Fruit fly (Drosophila melanogaster) whole organism, embryonic: ENCODE measurements around the gene Prtl99C.
A peak's percentile ranks its signal among the peaks of the same experiment; 100 is the strongest.

ENCODE experiments used
- Atf6 ChIP-seq: fragments of 200-800 bp; sonication (Bioruptor generic); IDR thresholded peaks from 2 replicates; pipeline ENCODE4 v1.3.6; 2022; ENCODE audit warnings: missing biosample characterization, missing genetic modification characterization
- B-H1 ChIP-seq: fragments of 200-800 bp; sonication (Bioruptor generic); IDR thresholded peaks from 3 replicates; pipeline ENCODE4 v1.3.6; 2022; ENCODE audit warnings: missing biosample characterization, missing genetic modification characterization
- C15 ChIP-seq: fragments of 200-800 bp; sonication (Bioruptor generic); IDR thresholded peaks from 3 replicates; pipeline ENCODE4 v1.3.6; 2022; ENCODE audit warnings: missing biosample characterization, missing genetic modification characterization
- CG10654 ChIP-seq: fragments of 200-800 bp; sonication (Bioruptor generic); optimal IDR thresholded peaks from 2 replicates; lab custom pipeline; 2016; ENCODE audit warnings: missing biosample characterization, missing genetic modification characterization
- CG11093 ChIP-seq: fragments of 200-800 bp; sonication (Bioruptor generic); IDR thresholded peaks from 3 replicates; pipeline ENCODE4 v1.3.6; 2022; ENCODE audit warnings: missing biosample characterization, missing genetic modification characterization
- CG12744 ChIP-seq: fragments of 200-800 bp; sonication (Bioruptor generic); optimal IDR thresholded peaks from 2 replicates; lab custom pipeline; 2016; ENCODE audit warnings: missing biosample characterization, missing genetic modification characterization
- CG14441 ChIP-seq: fragments of 200-800 bp; sonication (Bioruptor generic); IDR thresholded peaks from 2 replicates; pipeline ENCODE4 v1.3.6; 2022; ENCODE audit warnings: missing biosample characterization, missing genetic modification characterization
- CG16863 ChIP-seq: fragments of 200-800 bp; sonication (Bioruptor generic); optimal IDR thresholded peaks from 3 replicates; lab custom pipeline; 2016; ENCODE audit warnings: missing biosample characterization, missing genetic modification characterization
- CG17568 ChIP-seq: fragments of 200-800 bp; sonication (Bioruptor generic); optimal IDR thresholded peaks from 2 replicates; lab custom pipeline; 2018; ENCODE audit warnings: missing biosample characterization, mild to moderate bottlenecking, missing genetic modification characterization, moderate library complexity
- CG18599 ChIP-seq: fragments of 200-800 bp; sonication (Bioruptor generic); optimal IDR thresholded peaks from 3 replicates; lab custom pipeline; 2017; ENCODE audit warnings: missing biosample characterization, missing genetic modification characterization, mild to moderate bottlenecking, moderate library complexity, missing genetic modification reagents
- CG2712 ChIP-seq: fragments of 200-800 bp; optimal IDR thresholded peaks from 3 replicates; lab custom pipeline; 2019; ENCODE audit warnings: missing biosample characterization, mild to moderate bottlenecking, missing genetic modification characterization, moderate library complexity
- CG3281 ChIP-seq: fragments of 200-800 bp; sonication (Bioruptor generic); optimal IDR thresholded peaks from 3 replicates; lab custom pipeline; 2017; ENCODE audit warnings: missing biosample characterization, mild to moderate bottlenecking, missing genetic modification characterization
- CG33557 ChIP-seq: fragments of 200-800 bp; sonication (Bioruptor generic); optimal IDR thresholded peaks from 2 replicates; lab custom pipeline; 2019; ENCODE audit warnings: missing biosample characterization, mild to moderate bottlenecking, missing genetic modification characterization, moderate library complexity
- CG4360 ChIP-seq: fragments of 200-800 bp; sonication (Bioruptor generic); IDR thresholded peaks from 2 replicates; pipeline ENCODE4 v1.3.6; 2022; ENCODE audit warnings: missing biosample characterization, missing genetic modification characterization
- CG4730 ChIP-seq: fragments of 200-800 bp; sonication (Bioruptor generic); IDR thresholded peaks from 2 replicates; pipeline ENCODE4 v1.3.6; 2022; ENCODE audit warnings: missing biosample characterization, missing genetic modification characterization
- CG4820 ChIP-seq: fragments of 200-800 bp; sonication (Bioruptor generic); optimal IDR thresholded peaks from 3 replicates; lab custom pipeline; 2016; ENCODE audit warnings: missing biosample characterization, missing genetic modification characterization
- CG6254 ChIP-seq: fragments of 200-800 bp; sonication (Bioruptor generic); optimal IDR thresholded peaks from 3 replicates; lab custom pipeline; 2017; ENCODE audit warnings: mild to moderate bottlenecking, missing biosample characterization, missing genetic modification reagents, missing genetic modification characterization
- CG6654 ChIP-seq: fragments of 200-800 bp; sonication (Bioruptor generic); optimal IDR thresholded peaks from 2 replicates; lab custom pipeline; 2017; ENCODE audit warnings: missing biosample characterization, mild to moderate bottlenecking, missing genetic modification characterization
- CG6689 ChIP-seq: fragments of 200-800 bp; sonication (Bioruptor generic); IDR thresholded peaks from 2 replicates; pipeline ENCODE4 v1.3.6; 2022; ENCODE audit warnings: missing biosample characterization, missing genetic modification characterization
- CG6765 ChIP-seq: fragments of 200-800 bp; sonication (Bioruptor generic); optimal IDR thresholded peaks from 3 replicates; lab custom pipeline; 2017; ENCODE audit warnings: missing biosample characterization, mild to moderate bottlenecking, missing genetic modification characterization
- CG8478 ChIP-seq: fragments of >200 bp; optimal IDR thresholded peaks from 2 replicates; lab custom pipeline; 2018
- CG8924 ChIP-seq: fragments of 200-800 bp; optimal IDR thresholded peaks from 3 replicates; lab custom pipeline; 2019; ENCODE audit warnings: missing biosample characterization, mild to moderate bottlenecking, missing genetic modification characterization, moderate library complexity
- CG9727 ChIP-seq: fragments of 200-800 bp; sonication (Bioruptor generic); optimal IDR thresholded peaks from 3 replicates; lab custom pipeline; 2017; ENCODE audit warnings: missing biosample characterization, mild to moderate bottlenecking, missing genetic modification characterization
- CoRest ChIP-seq: fragments of 200-800 bp; sonication (Bioruptor generic); optimal IDR thresholded peaks from 3 replicates; lab custom pipeline; 2018; ENCODE audit warnings: missing biosample characterization, mild to moderate bottlenecking, missing genetic modification characterization, moderate library complexity
- Dfd ChIP-seq, 2 experiments: fragments of >200 bp; optimal IDR thresholded peaks; 2 replicates each; lab custom pipeline; 2017; ENCODE audit warnings: missing biosample characterization in 2 of 2, missing genetic modification characterization in 2 of 2
- Doc2 ChIP-seq: fragments of 200-800 bp; sonication (Bioruptor generic); IDR thresholded peaks from 2 replicates; pipeline ENCODE4 v1.3.6; 2022; ENCODE audit warnings: missing biosample characterization, missing genetic modification characterization
- Elba2 ChIP-seq: fragments of 200-800 bp; sonication (Bioruptor generic); optimal IDR thresholded peaks from 3 replicates; lab custom pipeline; 2016; ENCODE audit warnings: missing biosample characterization, missing genetic modification characterization
- Fer3 ChIP-seq: fragments of 200-800 bp; sonication (Bioruptor generic); optimal IDR thresholded peaks from 2 replicates; lab custom pipeline; 2018; ENCODE audit warnings: missing biosample characterization, mild to moderate bottlenecking, missing genetic modification characterization, moderate library complexity
- HmgZ ChIP-seq: fragments of 200-800 bp; sonication (Bioruptor generic); optimal IDR thresholded peaks from 2 replicates; lab custom pipeline; 2018; ENCODE audit warnings: missing biosample characterization, mild to moderate bottlenecking, missing genetic modification characterization
- Hmx ChIP-seq: fragments of 200-800 bp; sonication (Bioruptor generic); optimal IDR thresholded peaks from 2 replicates; lab custom pipeline; 2016; ENCODE audit warnings: missing biosample characterization, missing genetic modification characterization
- Hr3 ChIP-seq: fragments of 200-800 bp; sonication (Bioruptor generic); optimal IDR thresholded peaks from 3 replicates; lab custom pipeline; 2016; ENCODE audit warnings: missing biosample characterization, missing genetic modification characterization
- Kr ChIP-seq: fragments of 200-800 bp; sonication (Bioruptor generic); optimal IDR thresholded peaks from 2 replicates; lab custom pipeline; 2017; ENCODE audit warnings: missing biosample characterization, mild to moderate bottlenecking, missing genetic modification characterization
- Lim3 ChIP-seq: fragments of 200-800 bp; sonication (Bioruptor generic); IDR thresholded peaks from 2 replicates; pipeline ENCODE4 v1.3.6; 2022; ENCODE audit warnings: missing biosample characterization, missing genetic modification characterization
- Mad ChIP-seq: fragments of 200-800 bp; sonication (Bioruptor generic); optimal IDR thresholded peaks from 2 replicates; lab custom pipeline; 2016; ENCODE audit warnings: missing biosample characterization, missing genetic modification characterization
- Nf-YB ChIP-seq: fragments of 200-800 bp; sonication (Bioruptor generic); optimal IDR thresholded peaks from 3 replicates; lab custom pipeline; 2019; ENCODE audit warnings: missing biosample characterization, mild to moderate bottlenecking, missing genetic modification characterization, moderate library complexity
- ac ChIP-seq: fragments of 200-800 bp; sonication (Bioruptor generic); optimal IDR thresholded peaks from 3 replicates; lab custom pipeline; 2017; ENCODE audit warnings: missing biosample characterization, mild to moderate bottlenecking, missing genetic modification characterization
- croc ChIP-seq: fragments of 200-800 bp; sonication (Bioruptor generic); conservative IDR thresholded peaks from 3 replicates; pipeline ENCODE4 v1.3.6; 2022; ENCODE audit warnings: missing biosample characterization, missing genetic modification characterization
- disco-r ChIP-seq: fragments of 200-800 bp; sonication (Bioruptor generic); optimal IDR thresholded peaks from 2 replicates; lab custom pipeline; 2016; ENCODE audit warnings: missing biosample characterization, missing genetic modification characterization
- eve ChIP-seq, 2 experiments: fragments of >200 bp; optimal IDR thresholded peaks; 2 replicates each; lab custom pipeline; 2017; ENCODE audit warnings: missing biosample characterization in 2 of 2, missing genetic modification characterization in 2 of 2
- fd96Cb ChIP-seq: fragments of 200-800 bp; sonication (Bioruptor generic); optimal IDR thresholded peaks from 2 replicates; lab custom pipeline; 2018; ENCODE audit warnings: missing biosample characterization, mild to moderate bottlenecking, missing genetic modification characterization, moderate library complexity
- gcm ChIP-seq: fragments of 200-800 bp; sonication (Bioruptor generic); optimal IDR thresholded peaks from 2 replicates; lab custom pipeline; 2019; ENCODE audit warnings: missing biosample characterization, mild to moderate bottlenecking, missing genetic modification characterization, moderate library complexity
- gem ChIP-seq: fragments of 200-800 bp; sonication (Bioruptor generic); optimal IDR thresholded peaks from 2 replicates; lab custom pipeline; 2019; ENCODE audit warnings: missing biosample characterization, mild to moderate bottlenecking, missing genetic modification characterization, moderate library complexity
- grn ChIP-seq: fragments of 200-800 bp; sonication (Bioruptor generic); optimal IDR thresholded peaks from 3 replicates; lab custom pipeline; 2017; ENCODE audit warnings: missing biosample characterization, missing genetic modification characterization
- hbn ChIP-seq: fragments of 200-800 bp; sonication (Bioruptor generic); IDR thresholded peaks from 2 replicates; pipeline ENCODE4 v1.3.6; 2022; ENCODE audit warnings: missing biosample characterization, missing genetic modification characterization; ENCODE audit not compliant: partially characterized antibody
- inv ChIP-seq: fragments of 200-800 bp; sonication (Bioruptor generic); IDR thresholded peaks from 2 replicates; pipeline ENCODE4 v1.3.6; 2022; ENCODE audit warnings: missing biosample characterization, missing genetic modification characterization; ENCODE audit not compliant: partially characterized antibody
- lab ChIP-seq: fragments of 200-800 bp; sonication (Bioruptor generic); optimal IDR thresholded peaks from 3 replicates; lab custom pipeline; 2017; ENCODE audit warnings: missing biosample characterization, missing genetic modification characterization, mild to moderate bottlenecking, moderate library complexity, missing genetic modification reagents
- lilli ChIP-seq: fragments of 200-800 bp; sonication (Bioruptor generic); optimal IDR thresholded peaks from 3 replicates; lab custom pipeline; 2016; ENCODE audit warnings: missing biosample characterization, missing genetic modification characterization
- pum ChIP-seq: fragments of 200-800 bp; sonication (Bioruptor generic); optimal IDR thresholded peaks from 2 replicates; lab custom pipeline; 2016; ENCODE audit warnings: missing biosample characterization, missing genetic modification characterization
- sens ChIP-seq: fragments of 200-800 bp; sonication (Bioruptor generic); peaks from one replicate; lab custom pipeline; 2016; ENCODE audit warnings: missing biosample characterization, missing genetic modification characterization
- shn ChIP-seq: fragments of 200-800 bp; sonication (Bioruptor generic); optimal IDR thresholded peaks from 3 replicates; lab custom pipeline; 2016; ENCODE audit warnings: missing biosample characterization, missing genetic modification characterization
- stwl ChIP-seq: fragments of 200-800 bp; sonication (Bioruptor generic); optimal IDR thresholded peaks from 3 replicates; lab custom pipeline; 2018; ENCODE audit warnings: missing biosample characterization, mild to moderate bottlenecking, missing genetic modification characterization, moderate library complexity
- tup ChIP-seq: fragments of 200-800 bp; sonication (Bioruptor generic); optimal IDR thresholded peaks from 2 replicates; lab custom pipeline; 2016; ENCODE audit warnings: missing biosample characterization, mild to moderate bottlenecking, missing genetic modification characterization, moderate library complexity
- z ChIP-seq: fragments of 200-800 bp; sonication (Bioruptor generic); IDR thresholded peaks from 3 replicates; pipeline ENCODE4 v1.3.6; 2022; ENCODE audit warnings: missing biosample characterization, missing genetic modification characterization

The Prtl99C gene

DNA sequence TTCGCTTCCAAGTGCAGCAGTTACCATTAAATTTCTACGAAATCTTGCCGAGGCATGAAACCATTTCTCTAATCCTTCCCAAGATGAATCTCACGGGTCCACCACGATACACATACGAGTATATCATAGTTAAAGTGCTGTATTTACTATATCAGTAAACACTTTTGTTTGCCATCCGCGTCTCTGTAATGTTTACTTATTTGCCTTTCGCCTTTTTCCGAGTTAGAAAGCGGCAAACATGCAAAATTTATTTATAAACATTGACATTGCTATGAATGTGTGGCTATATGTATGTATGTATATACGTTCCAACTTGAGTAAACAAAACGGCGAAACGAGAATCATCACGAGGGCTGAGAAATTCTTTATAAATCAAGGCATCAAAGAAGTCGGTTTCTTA, 4.8 kb upstream of the Prtl99C start (continued):
- no peak for TF ChIP-seq Dfd (GFP tag; optimal IDR thresholded peaks at IDR 0.05; lab: Kevin White, UChicago)
- TF ChIP-seq hbn (GFP tag; lab: Robert Waterston, UW): no peak
- no peak for TF ChIP-seq Lim3 (GFP tag; lab: Robert Waterston, UW)
- no peak for TF ChIP-seq B-H1 (GFP tag; lab: Robert Waterston, UW)
- no peak for TF ChIP-seq Hr3 (GFP tag; lab: Kevin White, UChicago)
- no peak for TF ChIP-seq CG8478 (lab: Kevin White, UChicago)
- peak; percentile 63 for TF ChIP-seq CG8924
- no peak for TF ChIP-seq fd96Cb (tag; lab: Kevin White, UChicago)
- TF ChIP-seq Nf-YB (GFP tag; lab: Kevin White, UChicago): no peak
- TF ChIP-seq CG3281 (GFP tag; lab: Kevin White, UChicago): peak; percentile 53
- TF ChIP-seq gem (tag; lab: Kevin White, UChicago): no peak
- no peak for TF ChIP-seq CG17568 (GFP tag; lab: Kevin White, UChicago)
- no peak for TF ChIP-seq pum (GFP tag; lab: Kevin White, UChicago)
- no peak for TF ChIP-seq CG16863
- peak; percentile 56 for TF ChIP-seq ac (GFP tag; lab: Kevin White, UChicago)
- TF ChIP-seq CG33557: no peak
- TF ChIP-seq Fer3 (tag; lab: Kevin White, UChicago): no peak
- no peak for TF ChIP-seq disco-r (GFP tag; lab: Kevin White, UChicago)
- no peak for TF ChIP-seq Elba2 (GFP tag; lab: Kevin White, UChicago)
- no peak for TF ChIP-seq lilli
- TF ChIP-seq C15: no peak
- TF ChIP-seq CG9727 (GFP tag; lab: Kevin White, UChicago): peak; percentile 79
- peak; percentile 1 for TF ChIP-seq CG6765 (GFP tag; lab: Kevin White, UChicago)
- no peak for TF ChIP-seq Hmx (GFP tag; lab: Kevin White, UChicago)
- TF ChIP-seq gcm (GFP tag; lab: Kevin White, UChicago): peak; percentile 13
- no peak for TF ChIP-seq CG4820
- peak; percentile 70 for TF ChIP-seq CG18599
- TF ChIP-seq CG2712 (tag; lab: Kevin White, UChicago): no peak
- TF ChIP-seq CoRest (tag; lab: Kevin White, UChicago): no peak
- no peak for TF ChIP-seq croc (GFP tag; lab: Robert Waterston, UW)
- no peak for TF ChIP-seq grn (GFP tag; lab: Kevin White, UChicago)
- no peak for TF ChIP-seq stwl (tag; lab: Kevin White, UChicago)
- TF ChIP-seq Atf6 (GFP tag; lab: Robert Waterston, UW): no peak
- TF ChIP-seq CG11093 (GFP tag; lab: Robert Waterston, UW): no peak
- TF ChIP-seq lab (GFP tag; lab: Kevin White, UChicago): peak; percentile 62
- TF ChIP-seq HmgZ (tag; lab: Kevin White, UChicago): no peak
- TF ChIP-seq CG10654 (GFP tag; lab: Kevin White, UChicago): no peak
- TF ChIP-seq CG6689: no peak
- TF ChIP-seq tup (GFP tag; lab: Kevin White, UChicago): no peak
- no peak for TF ChIP-seq inv (GFP tag; lab: Robert Waterston, UW)
- TF ChIP-seq CG4360 (GFP tag; lab: Robert Waterston, UW): no peak
- TF ChIP-seq CG6654: no peak
- no peak for TF ChIP-seq z (GFP tag; lab: Robert Waterston, UW)
- no peak for TF ChIP-seq CG4730 (GFP tag; lab: Robert Waterston, UW)
- peak; percentile 88 for TF ChIP-seq Kr (GFP tag; lab: Kevin White, UChicago)
- TF ChIP-seq Mad (GFP tag; lab: Kevin White, UChicago): no peak
- TF ChIP-seq CG12744 (GFP tag; lab: Kevin White, UChicago): no peak
- no peak for TF ChIP-seq eve (GFP tag; optimal IDR thresholded peaks at IDR 0.05; lab: Kevin White, UChicago)
- no peak for TF ChIP-seq Doc2 (GFP tag; lab: Robert Waterston, UW)
- TF ChIP-seq shn: no peak
- peak; percentile 66 for TF ChIP-seq CG6254 (GFP tag; lab: Kevin White, UChicago)
- TF ChIP-seq CG14441 (GFP tag; lab: Robert Waterston, UW): no peak
- peak; percentile 84 for TF ChIP-seq sens (GFP tag; lab: Kevin White, UChicago)
